Worm (Caenorhabditis elegans): ENCODE results near the gene F54E2.9.

DNA sequence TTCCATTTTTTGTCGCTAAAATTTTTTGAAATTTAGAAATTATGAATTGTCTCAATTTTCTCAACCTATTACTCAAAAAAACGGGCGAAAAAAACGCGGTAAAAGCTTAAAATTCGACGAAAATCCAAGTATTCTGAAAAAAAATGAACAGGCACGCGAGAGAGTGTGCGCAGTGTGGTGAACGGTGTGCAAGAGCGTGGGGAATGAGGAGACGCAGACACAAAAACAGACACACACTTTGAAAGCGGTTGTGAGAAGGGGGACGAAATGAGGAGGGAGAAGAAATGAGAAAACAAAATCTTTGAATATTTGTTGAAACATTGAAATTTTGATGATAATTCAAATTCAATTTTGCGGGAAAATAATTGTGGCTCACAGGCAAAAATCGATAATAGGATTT is 13.0 kb upstream of the F54E2.9 start, which contains the start of gene T03D3.5:
- TF ChIP-seq ZK546.5 (tag; optimal IDR thresholded peaks at IDR 0.05): no peak
- no peak for TF ChIP-seq ama-1 (optimal IDR thresholded peaks at IDR 0.05)
- TF ChIP-seq eor-1 (tag; optimal IDR thresholded peaks at IDR 0.05): no peak
